Fruit fly (Drosophila melanogaster) whole organism, embryonic: ENCODE results near the gene CG6749.

ENCODE experiments used
- B-H1 ChIP-seq: fragments of 200-800 bp; sonication (Bioruptor generic); IDR thresholded peaks from 3 replicates; pipeline ENCODE4 v1.3.6; 2022; ENCODE audit warnings: missing biosample characterization, missing genetic modification characterization
- CG1024 ChIP-seq: fragments of 200-800 bp; sonication (Bioruptor generic); IDR thresholded peaks from 2 replicates; pipeline ENCODE4 v1.3.6; 2022; ENCODE audit warnings: missing biosample characterization, missing genetic modification characterization
- CG10654 ChIP-seq: fragments of 200-800 bp; sonication (Bioruptor generic); optimal IDR thresholded peaks from 2 replicates; lab custom pipeline; 2016; ENCODE audit warnings: missing biosample characterization, missing genetic modification characterization
- CG11504 ChIP-seq: fragments of 200-800 bp; sonication (Bioruptor generic); optimal IDR thresholded peaks from 3 replicates; lab custom pipeline; 2019; ENCODE audit warnings: missing biosample characterization, mild to moderate bottlenecking, missing genetic modification characterization, moderate library complexity
- CG15269 ChIP-seq: fragments of 200-800 bp; sonication (Bioruptor generic); optimal IDR thresholded peaks from 2 replicates; lab custom pipeline; 2018; ENCODE audit warnings: missing biosample characterization, mild to moderate bottlenecking, missing genetic modification characterization, moderate library complexity
- CG15514 ChIP-seq: fragments of 200-800 bp; sonication (Bioruptor generic); optimal IDR thresholded peaks from 3 replicates; lab custom pipeline; 2017; ENCODE audit warnings: missing biosample characterization, missing genetic modification characterization, mild to moderate bottlenecking, moderate library complexity, missing genetic modification reagents
- CG17361 ChIP-seq: fragments of 200-800 bp; sonication (Bioruptor generic); IDR thresholded peaks from 3 replicates; pipeline ENCODE4 v1.3.6; 2022; ENCODE audit warnings: missing biosample characterization, missing genetic modification characterization
- CG17912 ChIP-seq: fragments of 200-800 bp; sonication (Bioruptor generic); optimal IDR thresholded peaks from 2 replicates; lab custom pipeline; 2018; ENCODE audit warnings: missing biosample characterization, mild to moderate bottlenecking, missing genetic modification characterization
- CG2129 ChIP-seq: fragments of 200-800 bp; sonication (Bioruptor generic); IDR thresholded peaks from 2 replicates; pipeline ENCODE4 v1.3.6; 2022; ENCODE audit warnings: missing biosample characterization, missing genetic modification characterization; ENCODE audit not compliant: partially characterized antibody
- CG2712 ChIP-seq: fragments of 200-800 bp; optimal IDR thresholded peaks from 3 replicates; lab custom pipeline; 2019; ENCODE audit warnings: missing biosample characterization, mild to moderate bottlenecking, missing genetic modification characterization, moderate library complexity
- CG32767 ChIP-seq: fragments of 200-800 bp; sonication (Bioruptor generic); IDR thresholded peaks from 2 replicates; pipeline ENCODE4 v1.3.6; 2022; ENCODE audit warnings: missing biosample characterization, missing genetic modification characterization
- CG33213 ChIP-seq: fragments of 200-800 bp; sonication (Bioruptor generic); optimal IDR thresholded peaks from 3 replicates; lab custom pipeline; 2016; ENCODE audit warnings: missing biosample characterization, missing genetic modification characterization
- CG42726 ChIP-seq: fragments of 200-800 bp; sonication (Bioruptor generic); IDR thresholded peaks from 2 replicates; pipeline ENCODE4 v1.3.6; 2022; ENCODE audit warnings: missing biosample characterization, missing genetic modification characterization; ENCODE audit not compliant: partially characterized antibody
- CG6175 ChIP-seq: fragments of 200-800 bp; sonication (Bioruptor generic); IDR thresholded peaks from 3 replicates; pipeline ENCODE4 v1.3.6; 2022; ENCODE audit warnings: missing biosample characterization, missing genetic modification characterization
- CG7556 ChIP-seq: fragments of 200-800 bp; sonication (Bioruptor generic); optimal IDR thresholded peaks from 2 replicates; lab custom pipeline; 2017; ENCODE audit warnings: missing biosample characterization, mild to moderate bottlenecking, missing genetic modification characterization
- CG8290 ChIP-seq, 3 experiments: fragments of 200-800 bp; sonication (Bioruptor generic); optimal IDR thresholded peaks; 2 replicates each; lab custom pipeline; 2016 to 2019; ENCODE audit warnings: missing biosample characterization in 3 of 3, missing genetic modification characterization in 3 of 3, mild to moderate bottlenecking in 2 of 3, moderate library complexity in 1 of 3
- Drgx ChIP-seq: fragments of 200-800 bp; sonication (Bioruptor generic); IDR thresholded peaks from 2 replicates; pipeline ENCODE4 v1.3.6; 2022; ENCODE audit warnings: missing biosample characterization, missing genetic modification characterization
- Fer2 ChIP-seq: fragments of 200-800 bp; sonication (Bioruptor generic); optimal IDR thresholded peaks from 2 replicates; lab custom pipeline; 2018; ENCODE audit warnings: missing biosample characterization, mild to moderate bottlenecking, missing genetic modification characterization, moderate library complexity
- HmgZ ChIP-seq: fragments of 200-800 bp; sonication (Bioruptor generic); optimal IDR thresholded peaks from 2 replicates; lab custom pipeline; 2018; ENCODE audit warnings: missing biosample characterization, mild to moderate bottlenecking, missing genetic modification characterization
- Hmx ChIP-seq: fragments of 200-800 bp; sonication (Bioruptor generic); optimal IDR thresholded peaks from 2 replicates; lab custom pipeline; 2016; ENCODE audit warnings: missing biosample characterization, missing genetic modification characterization
- Hsf ChIP-seq: fragments of 200-800 bp; sonication (Bioruptor generic); optimal IDR thresholded peaks from 3 replicates; lab custom pipeline; 2016; ENCODE audit warnings: missing biosample characterization, missing genetic modification characterization
- Kr ChIP-seq: fragments of 200-800 bp; sonication (Bioruptor generic); optimal IDR thresholded peaks from 2 replicates; lab custom pipeline; 2017; ENCODE audit warnings: missing biosample characterization, mild to moderate bottlenecking, missing genetic modification characterization
- MBD-R2 ChIP-seq: fragments of 200-800 bp; sonication (Bioruptor generic); IDR thresholded peaks from 2 replicates; pipeline ENCODE4 v1.3.6; 2022; ENCODE audit warnings: missing biosample characterization, missing genetic modification characterization
- Med ChIP-seq: fragments of 200-800 bp; sonication (Bioruptor generic); peaks from one replicate; lab custom pipeline; 2016; ENCODE audit warnings: missing biosample characterization, missing genetic modification characterization, mild to moderate bottlenecking, inconsistent platforms, moderate library complexity
- Neu2 ChIP-seq: fragments of 200-800 bp; sonication (Bioruptor generic); optimal IDR thresholded peaks from 3 replicates; lab custom pipeline; 2016; ENCODE audit warnings: missing biosample characterization, missing genetic modification characterization, borderline replicate concordance
- PHDP ChIP-seq: fragments of 200-800 bp; sonication (Bioruptor generic); optimal IDR thresholded peaks from 3 replicates; lab custom pipeline; 2018; ENCODE audit warnings: missing biosample characterization, mild to moderate bottlenecking, missing genetic modification characterization, moderate library complexity
- Rfx ChIP-seq: fragments of 200-800 bp; sonication (Bioruptor generic); IDR thresholded peaks from 2 replicates; pipeline ENCODE4 v1.3.6; 2022; ENCODE audit warnings: missing biosample characterization, missing genetic modification characterization
- Ssrp ChIP-seq: fragments of 200-800 bp; sonication (Bioruptor generic); optimal IDR thresholded peaks from 2 replicates; lab custom pipeline; 2018; ENCODE audit warnings: missing biosample characterization, mild to moderate bottlenecking, missing genetic modification characterization, moderate library complexity
- ase ChIP-seq: fragments of 200-800 bp; sonication (Bioruptor generic); IDR thresholded peaks from 3 replicates; pipeline ENCODE4 v1.3.6; 2022; ENCODE audit warnings: missing biosample characterization, missing genetic modification characterization
- ash1 ChIP-seq: fragments of 200-800 bp; sonication (Bioruptor generic); optimal IDR thresholded peaks from 2 replicates; lab custom pipeline; 2018; ENCODE audit warnings: missing biosample characterization, mild to moderate bottlenecking, missing genetic modification characterization
- cad ChIP-seq: fragments of >200 bp; optimal IDR thresholded peaks from 2 replicates; lab custom pipeline; 2017; ENCODE audit warnings: missing biosample characterization, missing genetic modification characterization
- chn ChIP-seq: fragments of 200-800 bp; sonication (Bioruptor generic); optimal IDR thresholded peaks from 2 replicates; lab custom pipeline; 2016; ENCODE audit warnings: missing biosample characterization, missing genetic modification characterization
- crp ChIP-seq, 2 experiments: fragments of 200-800 bp; sonication (Bioruptor generic); optimal IDR thresholded peaks; 2 replicates in 1 of 2; 3 replicates in 1 of 2; lab custom pipeline; 2017; ENCODE audit warnings: missing biosample characterization in 2 of 2, missing genetic modification characterization in 2 of 2, mild to moderate bottlenecking in 1 of 2, moderate library complexity in 1 of 2
- da ChIP-seq: fragments of 200-800 bp; sonication (Bioruptor generic); optimal IDR thresholded peaks from 2 replicates; lab custom pipeline; 2016; ENCODE audit warnings: missing biosample characterization, missing genetic modification characterization
- esg ChIP-seq: fragments of 200-800 bp; sonication (Bioruptor generic); conservative IDR thresholded peaks from 2 replicates; pipeline ENCODE4 v1.3.6; 2022; ENCODE audit warnings: missing biosample characterization, missing genetic modification characterization
- fu2 ChIP-seq: fragments of 200-800 bp; sonication (Bioruptor generic); optimal IDR thresholded peaks from 2 replicates; lab custom pipeline; 2016; ENCODE audit warnings: missing biosample characterization, missing genetic modification characterization
- gro ChIP-seq: fragments of 200-800 bp; sonication (Bioruptor generic); optimal IDR thresholded peaks from 2 replicates; lab custom pipeline; 2016; ENCODE audit warnings: missing biosample characterization, missing genetic modification characterization
- h ChIP-seq: fragments of >200 bp; optimal IDR thresholded peaks from 2 replicates; lab custom pipeline; 2017
- jing ChIP-seq: fragments of 200-800 bp; sonication (Bioruptor generic); optimal IDR thresholded peaks from 2 replicates; lab custom pipeline; 2018; ENCODE audit warnings: missing biosample characterization, mild to moderate bottlenecking, missing genetic modification characterization
- knrl ChIP-seq: fragments of 200-800 bp; sonication (Bioruptor generic); IDR thresholded peaks from 3 replicates; pipeline ENCODE4 v1.3.6; 2022; ENCODE audit warnings: missing biosample characterization, missing genetic modification characterization; ENCODE audit not compliant: partially characterized antibody
- maf-S ChIP-seq: fragments of 200-800 bp; sonication (Bioruptor generic); optimal IDR thresholded peaks from 2 replicates; lab custom pipeline; 2016; ENCODE audit warnings: missing biosample characterization, missing genetic modification characterization
- nerfin-1 ChIP-seq: fragments of 200-800 bp; sonication (Bioruptor generic); optimal IDR thresholded peaks from 3 replicates; lab custom pipeline; 2019; ENCODE audit warnings: missing biosample characterization, mild to moderate bottlenecking, missing genetic modification characterization, moderate library complexity
- otp ChIP-seq: fragments of 200-800 bp; sonication (Bioruptor generic); IDR thresholded peaks from 3 replicates; pipeline ENCODE4, ENCODE4 v1.3.6; 2022; ENCODE audit warnings: missing biosample characterization, missing genetic modification characterization
- ro ChIP-seq: fragments of 200-800 bp; sonication (Bioruptor generic); IDR thresholded peaks from 2 replicates; pipeline ENCODE4 v1.3.6; 2022; ENCODE audit warnings: missing biosample characterization, missing genetic modification characterization
- slbo ChIP-seq: fragments of 200-800 bp; sonication (Bioruptor generic); IDR thresholded peaks from 2 replicates; pipeline ENCODE4 v1.3.6; 2022; ENCODE audit warnings: missing biosample characterization, missing genetic modification characterization
- slp2 ChIP-seq: fragments of 200-800 bp; sonication (Bioruptor generic); optimal IDR thresholded peaks from 2 replicates; lab custom pipeline; 2016; ENCODE audit warnings: missing biosample characterization, missing genetic modification characterization
- sna ChIP-seq: fragments of 200-800 bp; sonication (Bioruptor generic); IDR thresholded peaks from 2 replicates; pipeline ENCODE4 v1.3.6; 2022; ENCODE audit warnings: missing biosample characterization, missing genetic modification characterization; ENCODE audit not compliant: partially characterized antibody
- vnd ChIP-seq: fragments of 200-800 bp; sonication (Bioruptor generic); IDR thresholded peaks from 3 replicates; pipeline ENCODE4 v1.3.6; 2022; ENCODE audit warnings: missing biosample characterization, missing genetic modification characterization; ENCODE audit not compliant: partially characterized antibody
- wek ChIP-seq: fragments of 200-800 bp; sonication (Bioruptor generic); optimal IDR thresholded peaks from 3 replicates; lab custom pipeline; 2018; ENCODE audit warnings: missing biosample characterization, mild to moderate bottlenecking, missing genetic modification characterization, moderate library complexity

CG6749 gene

dm6 chr3L:9692892-9693551 is 40.6 kb downstream of the CG6749 start (continued):
- TF ChIP-seq fu2 (GFP tag; lab: Kevin White, UChicago) (peak; percentile 97), CG32767 (GFP tag; lab: Robert Waterston, UW) (peak; percentile 90), ase (GFP tag; lab: Robert Waterston, UW) (peak; percentile 75; the same call in 2 of the 3 replicates), otp (GFP tag; lab: Robert Waterston, UW) (peak; percentile 69; the same call in 1 of the 3 replicates), CG17361 (peak; percentile 98), h (lab: Kevin White, UChicago) (no peak), Neu2 (peak; percentile 68), sna (GFP tag; lab: Robert Waterston, UW) (no peak), HmgZ (tag; lab: Kevin White, UChicago) (peak; percentile 93), cad (GFP tag; lab: Kevin White, UChicago) (no peak), CG42726 (GFP tag; lab: Robert Waterston, UW) (no peak), slbo (GFP tag; lab: Robert Waterston, UW) (peak; percentile 89), CG33213 (GFP tag; lab: Kevin White, UChicago) (peak; percentile 88), wek (GFP tag; lab: Kevin White, UChicago) (no peak), CG15514 (GFP tag; lab: Kevin White, UChicago) (peak; percentile 87), Med (GFP tag; lab: Kevin White, UChicago) (peak; percentile 99), ash1 (GFP tag; lab: Kevin White, UChicago) (peak; percentile 68), CG1024 (peak; percentile 66), PHDP (tag; lab: Kevin White, UChicago) (peak; percentile 93), CG8290 (GFP tag; optimal IDR thresholded peaks at IDR 0.05; lab: Kevin White, UChicago) (peak; percentile 95), CG8290 (tag; optimal IDR thresholded peaks at IDR 0.05; lab: Kevin White, UChicago) (peak; percentile 58 to 88), Fer2 (peak; percentile 88), Rfx (peak; percentile 90), vnd (GFP tag; lab: Robert Waterston, UW) (no peak), CG2712 (peak; percentile 96), B-H1 (peak; percentile 75; the same call in 2 of the 3 replicates), slp2 (GFP tag; lab: Kevin White, UChicago) (peak; percentile 96), nerfin-1 (tag; lab: Kevin White, UChicago) (peak; percentile 91), ro (GFP tag; lab: Robert Waterston, UW) (peak; percentile 73; the same call in 1 of the 2 replicates), chn (GFP tag; lab: Kevin White, UChicago) (peak; percentile 96), Drgx (GFP tag; lab: Robert Waterston, UW) (peak; percentile 83), CG2129 (GFP tag; lab: Robert Waterston, UW) (no peak), CG10654 (peak; percentile 92), Hmx (GFP tag; lab: Kevin White, UChicago) (peak; percentile 94), da (GFP tag; lab: Kevin White, UChicago) (peak; percentile 94), jing (peak; percentile 91), CG7556 (GFP tag; lab: Kevin White, UChicago) (peak; percentile 99), gro (GFP tag; lab: Kevin White, UChicago) (peak; percentile 96), Ssrp (peak; percentile 96), MBD-R2 (GFP tag; lab: Robert Waterston, UW) (peak; percentile 62; the same call in 1 of the 2 replicates), CG6175 (GFP tag; lab: Robert Waterston, UW) (peak; percentile 79; the same call in 1 of the 3 replicates), Hsf (GFP tag; lab: Kevin White, UChicago) (peak; percentile 97), CG11504 (peak; percentile 96), CG15269 (tag; lab: Kevin White, UChicago) (peak; percentile 96), esg (GFP tag; lab: Robert Waterston, UW) (peak; percentile 89), knrl (GFP tag; lab: Robert Waterston, UW) (no peak), crp (GFP tag; optimal IDR thresholded peaks at IDR 0.05; lab: Kevin White, UChicago) (peak in 1 of 2 experiments; percentile 66), Kr (GFP tag; lab: Kevin White, UChicago) (no peak), maf-S (GFP tag; lab: Kevin White, UChicago) (peak; percentile 97), CG17912 (GFP tag; lab: Kevin White, UChicago) (peak; percentile 64)
